Fruit fly (Drosophila melanogaster) whole organism, pupa: ENCODE measurements around the gene Sap-r.

Source experiments
- CG10348 ChIP-seq: fragments of 200-800 bp; sonication (Bioruptor generic); IDR thresholded peaks from 2 replicates; pipeline ENCODE4 v1.3.6; 2022; ENCODE audit warnings: missing biosample characterization, missing genetic modification characterization
- CG12605 ChIP-seq: fragments of 200-800 bp; sonication (Bioruptor generic); IDR thresholded peaks from 2 replicates; pipeline ENCODE4 v1.3.6; 2022; ENCODE audit warnings: missing biosample characterization, missing genetic modification characterization
- CG13204 ChIP-seq: fragments of 200-800 bp; sonication (Bioruptor generic); optimal IDR thresholded peaks from 2 replicates; lab custom pipeline; 2018; ENCODE audit warnings: missing biosample characterization, mild to moderate bottlenecking, missing genetic modification characterization, moderate library complexity
- CG8159 ChIP-seq: fragments of 200-800 bp; sonication (Bioruptor generic); optimal IDR thresholded peaks from 3 replicates; lab custom pipeline; 2018; ENCODE audit warnings: missing biosample characterization, mild to moderate bottlenecking, missing genetic modification characterization, moderate library complexity
- CG8301 ChIP-seq: fragments of 200-800 bp; sonication (Bioruptor generic); optimal IDR thresholded peaks from 2 replicates; lab custom pipeline; 2018; ENCODE audit warnings: missing biosample characterization, mild to moderate bottlenecking, missing genetic modification characterization
- D1 ChIP-seq: fragments of 200-800 bp; sonication (Bioruptor generic); optimal IDR thresholded peaks from 2 replicates; lab custom pipeline; 2018; ENCODE audit warnings: missing biosample characterization, mild to moderate bottlenecking, missing genetic modification characterization, moderate library complexity
- EcR ChIP-seq: fragments of 200-800 bp; sonication (Bioruptor generic); optimal IDR thresholded peaks from 3 replicates; lab custom pipeline; 2019; ENCODE audit warnings: missing biosample characterization, missing genetic modification characterization, mild to moderate bottlenecking, moderate library complexity, missing genetic modification reagents
- Pif1A ChIP-seq: fragments of 200-800 bp; sonication (Bioruptor generic); optimal IDR thresholded peaks from 3 replicates; lab custom pipeline; 2016; ENCODE audit warnings: missing biosample characterization, missing genetic modification characterization

- TF ChIP-seq CG8301 (peak; percentile 72), CG12605 (no peak), D1 (tag; lab: Kevin White, UChicago) (no peak), CG10348 (GFP tag; lab: Robert Waterston, UW) (no peak), EcR (GFP tag; lab: Kevin White, UChicago) (no peak), CG8159 (no peak), CG13204 (GFP tag; lab: Kevin White, UChicago) (no peak), Pif1A (GFP tag; lab: Kevin White, UChicago) (no peak)
Measured at dm6 chr3R:30872301-30873044, 16.4 kb downstream of the Sap-r start, which contains the start of gene CG15545.
